Worm (Caenorhabditis elegans) whole organism, late embryonic: ENCODE data around the gene decr-1.3.

ENCODE experiments used
- F13H6.1 ChIP-seq: sonication (generic microtip); optimal IDR thresholded peaks from 2 replicates; lab custom pipeline; 2016; ENCODE audit warnings: missing genetic modification characterization, missing compliant biosample characterization
- K02D7.2 ChIP-seq: sonication (generic microtip); optimal IDR thresholded peaks from 2 replicates; lab custom pipeline; 2017; ENCODE audit warnings: mild to moderate bottlenecking, missing genetic modification characterization, missing compliant biosample characterization
- K09A11.1 ChIP-seq: sonication (generic microtip); optimal IDR thresholded peaks from 2 replicates; lab custom pipeline; 2017; ENCODE audit warnings: antibody characterized with exemption, mild to moderate bottlenecking, missing genetic modification characterization, missing compliant biosample characterization; ENCODE audit not compliant: insufficient read depth
- ahr-1 ChIP-seq: sonication (generic microtip); optimal IDR thresholded peaks from 2 replicates; lab custom pipeline; 2016; ENCODE audit warnings: missing genetic modification characterization, missing compliant biosample characterization
- ceh-14 ChIP-seq: sonication (generic microtip); optimal IDR thresholded peaks from 2 replicates; lab custom pipeline; 2016; ENCODE audit warnings: missing genotype, missing genetic modification characterization, missing compliant biosample characterization
- ceh-18 ChIP-seq: sonication (generic microtip); optimal IDR thresholded peaks from 2 replicates; lab custom pipeline; 2016; ENCODE audit warnings: missing genetic modification characterization, missing compliant biosample characterization
- ceh-19 ChIP-seq: fragments of 200-800 bp; sonication (Bioruptor generic); optimal IDR thresholded peaks from 2 replicates; lab custom pipeline; 2018; ENCODE audit warnings: mild to moderate bottlenecking, missing genetic modification characterization, missing compliant biosample characterization
- ceh-2 ChIP-seq: sonication (generic microtip); optimal IDR thresholded peaks from 2 replicates; lab custom pipeline; 2016; ENCODE audit warnings: missing genotype, missing genetic modification characterization, missing compliant biosample characterization
- ceh-31 ChIP-seq: sonication (generic microtip); optimal IDR thresholded peaks from 2 replicates; lab custom pipeline; 2016; ENCODE audit warnings: missing genetic modification characterization, missing compliant biosample characterization
- ceh-48 ChIP-seq: sonication (generic microtip); optimal IDR thresholded peaks from 2 replicates; lab custom pipeline; 2016; ENCODE audit warnings: missing genetic modification characterization, inconsistent platforms, missing compliant biosample characterization
- ceh-9 ChIP-seq: sonication (generic microtip); optimal IDR thresholded peaks from 2 replicates; lab custom pipeline; 2016; ENCODE audit warnings: mild to moderate bottlenecking, missing genetic modification characterization, inconsistent platforms, missing compliant biosample characterization
- dve-1 ChIP-seq: sonication (generic microtip); optimal IDR thresholded peaks from 2 replicates; lab custom pipeline; 2017; ENCODE audit warnings: antibody characterized with exemption, mild to moderate bottlenecking, missing genetic modification characterization, missing compliant biosample characterization
- elt-4 ChIP-seq: sonication (generic microtip); optimal IDR thresholded peaks from 2 replicates; lab custom pipeline; 2016; ENCODE audit warnings: missing genetic modification characterization, missing compliant biosample characterization
- fax-1 ChIP-seq: sonication (generic microtip); optimal IDR thresholded peaks from 2 replicates; lab custom pipeline; 2016; ENCODE audit warnings: missing genotype, missing genetic modification characterization, missing compliant biosample characterization
- fkh-6 ChIP-seq: sonication (generic microtip); optimal IDR thresholded peaks from 2 replicates; lab custom pipeline; 2016; ENCODE audit warnings: missing genetic modification characterization, missing compliant biosample characterization
- gmeb-2 ChIP-seq: sonication (generic microtip); optimal IDR thresholded peaks from 2 replicates; lab custom pipeline; 2016; ENCODE audit warnings: missing genetic modification characterization, inconsistent platforms, missing compliant biosample characterization
- hlh-13 ChIP-seq: fragments of 200-800 bp; sonication (Bioruptor generic); optimal IDR thresholded peaks from 2 replicates; lab custom pipeline; 2018; ENCODE audit warnings: mild to moderate bottlenecking, missing genetic modification characterization, missing compliant biosample characterization
- hlh-15 ChIP-seq: sonication (generic microtip); optimal IDR thresholded peaks from 2 replicates; lab custom pipeline; 2016; ENCODE audit warnings: missing genetic modification characterization, missing compliant biosample characterization
- hlh-30 ChIP-seq: sonication (generic microtip); optimal IDR thresholded peaks from 2 replicates; lab custom pipeline; 2017; ENCODE audit warnings: antibody characterized with exemption, missing genetic modification characterization, missing compliant biosample characterization; ENCODE audit not compliant: insufficient read depth
- lim-6 ChIP-seq: sonication (generic microtip); optimal IDR thresholded peaks from 2 replicates; lab custom pipeline; 2016; ENCODE audit warnings: missing genetic modification characterization, missing compliant biosample characterization
- lin-11 ChIP-seq: fragments of 200-800 bp; sonication (Bioruptor generic); optimal IDR thresholded peaks from 2 replicates; lab custom pipeline; 2018; ENCODE audit warnings: mild to moderate bottlenecking, missing genetic modification characterization, missing compliant biosample characterization
- madf-2 ChIP-seq: sonication (generic microtip); optimal IDR thresholded peaks from 2 replicates; lab custom pipeline; 2017; ENCODE audit warnings: missing genetic modification characterization, missing compliant biosample characterization
- nhr-11 ChIP-seq: fragments of 150-350 bp; optimal IDR thresholded peaks from 2 replicates; lab custom pipeline; 2014; ENCODE audit warnings: missing biosample characterization, missing genetic modification characterization
- nhr-232 ChIP-seq: sonication (generic microtip); optimal IDR thresholded peaks from 2 replicates; lab custom pipeline; 2016; ENCODE audit warnings: missing genetic modification characterization, missing compliant biosample characterization
- npax-4 ChIP-seq: sonication (generic microtip); optimal IDR thresholded peaks from 2 replicates; lab custom pipeline; 2016; ENCODE audit warnings: missing genetic modification characterization, missing compliant biosample characterization
- odd-2 ChIP-seq: sonication (generic microtip); optimal IDR thresholded peaks from 2 replicates; lab custom pipeline; 2017; ENCODE audit warnings: antibody characterized with exemption, mild to moderate bottlenecking, missing genetic modification characterization, missing compliant biosample characterization
- pag-3 ChIP-seq: sonication (generic microtip); optimal IDR thresholded peaks from 2 replicates; lab custom pipeline; 2016; ENCODE audit warnings: missing compliant biosample characterization, missing genetic modification characterization, borderline replicate concordance
- pat-9 ChIP-seq: fragments of 200-800 bp; sonication (Bioruptor generic); optimal IDR thresholded peaks from 2 replicates; lab custom pipeline; 2018; ENCODE audit warnings: mild to moderate bottlenecking, missing genetic modification characterization, moderate library complexity, missing compliant biosample characterization
- pax-1 ChIP-seq: fragments of 150-350 bp; optimal IDR thresholded peaks from 2 replicates; lab custom pipeline; 2014; ENCODE audit warnings: missing biosample characterization, missing genetic modification characterization
- pha-2 ChIP-seq: sonication (generic microtip); optimal IDR thresholded peaks from 2 replicates; lab custom pipeline; 2017; ENCODE audit warnings: mild to moderate bottlenecking, missing genetic modification characterization, missing compliant biosample characterization
- pha-4 ChIP-seq: fragments of 150-350 bp; optimal IDR thresholded peaks from 2 replicates; lab custom pipeline; 2018; ENCODE audit warnings: missing biosample characterization, missing genetic modification reagents, missing genetic modification characterization
- pqm-1 ChIP-seq: sonication (generic microtip); optimal IDR thresholded peaks from 2 replicates; lab custom pipeline; 2016; ENCODE audit warnings: missing genetic modification characterization, missing compliant biosample characterization
- rnt-1 ChIP-seq: sonication (generic microtip); optimal IDR thresholded peaks from 2 replicates; lab custom pipeline; 2016; ENCODE audit warnings: missing genetic modification characterization, missing compliant biosample characterization
- sox-4 ChIP-seq: sonication (generic microtip); optimal IDR thresholded peaks from 2 replicates; lab custom pipeline; 2017; ENCODE audit warnings: mild to moderate bottlenecking, missing genetic modification characterization, inconsistent platforms, missing compliant biosample characterization
- syd-9 ChIP-seq: sonication (generic microtip); optimal IDR thresholded peaks from 2 replicates; lab custom pipeline; 2016; ENCODE audit warnings: mild to moderate bottlenecking, missing genetic modification characterization, moderate library complexity, missing compliant biosample characterization
- unc-3 ChIP-seq, 2 experiments: fragments of 200-800 bp in 1 of 2; sonication (Bioruptor generic) in 1 of 2; sonication (generic microtip) in 1 of 2; conservative IDR thresholded peaks in 1 of 2; optimal IDR thresholded peaks in 1 of 2; 2 replicates each; pipeline versions ENCODE4 v1.3.6 to Lab custom; 2016 to 2022; ENCODE audit warnings: missing compliant biosample characterization in 2 of 2, missing genetic modification characterization in 2 of 2, missing genetic modification reagents in 1 of 2
- ztf-16 ChIP-seq: sonication (generic microtip); optimal IDR thresholded peaks from 2 replicates; lab custom pipeline; 2017; ENCODE audit warnings: missing genetic modification characterization, missing compliant biosample characterization

The decr-1.3 gene

ce11 chrII:8178614-8179013 lies 5.3 kb upstream of the decr-1.3 start:
- no peak for TF ChIP-seq pat-9 (tag; lab: Kevin White, UChicago)
- no peak for TF ChIP-seq K09A11.1 (tag; lab: Kevin White, UChicago)
- no peak for TF ChIP-seq ceh-19
- TF ChIP-seq ceh-31 (tag; lab: Kevin White, UChicago): no peak
- no peak for TF ChIP-seq dve-1 (tag; lab: Kevin White, UChicago)
- no peak for TF ChIP-seq ceh-9 (tag; lab: Kevin White, UChicago)
- no peak for TF ChIP-seq rnt-1 (tag; lab: Kevin White, UChicago)
- no peak for TF ChIP-seq gmeb-2 (tag; lab: Kevin White, UChicago)
- no peak for TF ChIP-seq pqm-1 (tag; lab: Kevin White, UChicago)
- TF ChIP-seq ceh-14 (tag; lab: Kevin White, UChicago): no peak
- TF ChIP-seq ceh-2 (tag; lab: Kevin White, UChicago): no peak
- no peak for TF ChIP-seq hlh-13 (GFP tag; lab: Kevin White, UChicago)
- no peak for TF ChIP-seq hlh-15 (tag; lab: Kevin White, UChicago)
- no peak for TF ChIP-seq fkh-6 (tag; lab: Kevin White, UChicago)
- TF ChIP-seq ceh-18 (tag; lab: Kevin White, UChicago): no peak
- no peak for TF ChIP-seq pax-1
- no peak for TF ChIP-seq pha-4
- no peak for TF ChIP-seq unc-3 (GFP tag; conservative IDR thresholded peaks at IDR 0.05; lab: Robert Waterston, UW)
- no peak for TF ChIP-seq unc-3 (tag; optimal IDR thresholded peaks at IDR 0.05; lab: Kevin White, UChicago)
- no peak for TF ChIP-seq elt-4 (tag; lab: Kevin White, UChicago)

- TF ChIP-seq ztf-16 (tag; lab: Kevin White, UChicago) (no peak), fax-1 (tag; lab: Kevin White, UChicago) (no peak), ahr-1 (no peak), syd-9 (tag; lab: Kevin White, UChicago) (no peak), ceh-48 (tag; lab: Kevin White, UChicago) (no peak), dve-1 (tag; lab: Kevin White, UChicago) (no peak), ceh-19 (no peak), K02D7.2 (tag; lab: Kevin White, UChicago) (no peak), nhr-11 (tag; lab: Kevin White, UChicago) (no peak), ceh-2 (tag; lab: Kevin White, UChicago) (no peak), lim-6 (tag; lab: Kevin White, UChicago) (no peak), hlh-15 (tag; lab: Kevin White, UChicago) (no peak), lin-11 (no peak), pqm-1 (tag; lab: Kevin White, UChicago) (no peak), ceh-18 (tag; lab: Kevin White, UChicago) (no peak), madf-2 (no peak), hlh-30 (tag; lab: Kevin White, UChicago) (no peak), nhr-232 (tag; lab: Kevin White, UChicago) (no peak), pag-3 (tag; lab: Kevin White, UChicago) (no peak)
Observed at ce11 chrII:8177095-8177494, 3.7 kb upstream of the decr-1.3 start, which contains the start of gene acr-14. acr-14 (minus strand) TSS chrII:8177195.

- TF ChIP-seq pha-2 (tag; lab: Kevin White, UChicago) (no peak), hlh-15 (tag; lab: Kevin White, UChicago) (no peak), odd-2 (tag; lab: Kevin White, UChicago) (no peak), npax-4 (tag; lab: Kevin White, UChicago) (no peak), F13H6.1 (tag; lab: Kevin White, UChicago) (no peak), pqm-1 (tag; lab: Kevin White, UChicago) (no peak)
Observed at ce11 chrII:8174148-8174547, 799 bp upstream of the decr-1.3 start.

- TF ChIP-seq rnt-1 (tag; lab: Kevin White, UChicago): no peak
- TF ChIP-seq sox-4 (tag; lab: Kevin White, UChicago): no peak
Observed at ce11 chrII:8170374-8170773, 3.0 kb downstream of the decr-1.3 start, which contains the start of gene T05C12.11. T05C12.11 (minus strand) TSS chrII:8170474.
